Worm (Caenorhabditis elegans) whole organism, L4 larva: Measurements from ENCODE around the gene pqn-39.
A peak's percentile ranks its signal among the peaks of the same experiment; 100 is the strongest.

Experiments
- F10B5.3 ChIP-seq: sonication (generic microtip); optimal IDR thresholded peaks from 2 replicates; lab custom pipeline; 2016; ENCODE audit warnings: mild to moderate bottlenecking, missing genetic modification characterization, missing compliant biosample characterization
- T20F7.1 ChIP-seq: fragments of 200-800 bp; sonication (Bioruptor generic); optimal IDR thresholded peaks from 2 replicates; lab custom pipeline; 2018; ENCODE audit warnings: mild to moderate bottlenecking, missing genetic modification characterization, missing compliant biosample characterization
- Y105C5A.15 ChIP-seq: fragments of 200-800 bp; sonication (Bioruptor generic); IDR thresholded peaks from 2 replicates; pipeline ENCODE4 v1.3.6; 2022; ENCODE audit warnings: missing genetic modification characterization, missing compliant biosample characterization
- Y5F2A.4 ChIP-seq: fragments of 200-800 bp; sonication (Bioruptor generic); optimal IDR thresholded peaks from 2 replicates; lab custom pipeline; 2018; ENCODE audit warnings: mild to moderate bottlenecking, missing genetic modification characterization, missing compliant biosample characterization
- ZK546.5 ChIP-seq, 2 experiments: sonication (generic microtip); optimal IDR thresholded peaks; 2 replicates each; lab custom pipeline; 2017; ENCODE audit warnings: missing biosample characterization in 2 of 2, missing genetic modification characterization in 2 of 2
- ama-1 ChIP-seq: fragments of 150-350 bp; optimal IDR thresholded peaks from 2 replicates; lab custom pipeline; 2014; ENCODE audit warnings: inconsistent platforms, mixed read lengths
- ceh-20 ChIP-seq: fragments of 200-800 bp; sonication (Bioruptor generic); IDR thresholded peaks from 2 replicates; pipeline ENCODE4 v1.3.6; 2022; ENCODE audit warnings: missing genetic modification reagents, missing genetic modification characterization, missing compliant biosample characterization
- ceh-28 ChIP-seq: fragments of 150-350 bp; optimal IDR thresholded peaks from 2 replicates; lab custom pipeline; 2014; ENCODE audit warnings: missing biosample characterization, missing genetic modification reagents, missing genetic modification characterization
- ctbp-1 ChIP-seq: fragments of 200-800 bp; sonication (Bioruptor generic); IDR thresholded peaks from 2 replicates; pipeline ENCODE4 v1.3.6; 2022; ENCODE audit warnings: missing genetic modification reagents, missing genetic modification characterization, missing compliant biosample characterization
- daf-12 ChIP-seq: fragments of 150-350 bp; optimal IDR thresholded peaks from 2 replicates; lab custom pipeline; 2014; ENCODE audit warnings: missing biosample characterization, missing genetic modification reagents, missing genetic modification characterization
- daf-19 ChIP-seq: fragments of 200-800 bp; sonication (Bioruptor generic); conservative IDR thresholded peaks from 2 replicates; pipeline ENCODE4 v1.3.6; 2022; ENCODE audit warnings: missing genetic modification characterization, missing compliant biosample characterization
- daf-8 ChIP-seq: fragments of 200-800 bp; sonication (Bioruptor generic); IDR thresholded peaks from 2 replicates; pipeline ENCODE4 v1.3.6; 2022; ENCODE audit warnings: missing genetic modification characterization, missing compliant biosample characterization
- dmd-6 ChIP-seq: fragments of 200-800 bp; sonication (Bioruptor generic); IDR thresholded peaks from 2 replicates; pipeline ENCODE4 v1.3.6; 2022; ENCODE audit warnings: missing genetic modification reagents, missing genetic modification characterization, missing compliant biosample characterization
- duxl-1 ChIP-seq: sonication (generic microtip); optimal IDR thresholded peaks from 2 replicates; lab custom pipeline; 2016; ENCODE audit warnings: mild to moderate bottlenecking, missing genetic modification characterization, moderate library complexity, missing compliant biosample characterization; ENCODE audit not compliant: poor library complexity
- egl-43 ChIP-seq: fragments of 200-800 bp; sonication (Bioruptor generic); IDR thresholded peaks from 2 replicates; pipeline ENCODE4 v1.3.6; 2022; ENCODE audit warnings: missing genetic modification reagents, missing genetic modification characterization, missing compliant biosample characterization
- gei-8 ChIP-seq: fragments of 200-800 bp; sonication (Bioruptor generic); optimal IDR thresholded peaks from 2 replicates; lab custom pipeline; 2018; ENCODE audit warnings: mild to moderate bottlenecking, missing genetic modification characterization, missing compliant biosample characterization
- hmg-1.1 ChIP-seq: fragments of 200-800 bp; sonication (Bioruptor generic); IDR thresholded peaks from 2 replicates; pipeline ENCODE4 v1.3.6; 2022; ENCODE audit warnings: missing genetic modification reagents, missing genetic modification characterization, missing compliant biosample characterization
- lin-13 ChIP-seq: fragments of 150-350 bp; optimal IDR thresholded peaks from 2 replicates; lab custom pipeline; 2014; ENCODE audit warnings: missing biosample characterization, missing genetic modification reagents, missing genetic modification characterization
- mep-1 ChIP-seq: fragments of 150-350 bp; sonication (generic microtip); optimal IDR thresholded peaks from 3 replicates; lab custom pipeline; 2014; ENCODE audit warnings: missing biosample characterization, missing genetic modification characterization
- mxl-3 ChIP-seq: fragments of 200-800 bp; sonication (Bioruptor generic); optimal IDR thresholded peaks from 2 replicates; lab custom pipeline; 2018; ENCODE audit warnings: mild to moderate bottlenecking, missing genetic modification characterization, missing compliant biosample characterization
- nhr-6 ChIP-seq: fragments of 150-350 bp; optimal IDR thresholded peaks from 2 replicates; lab custom pipeline; 2014; ENCODE audit warnings: missing biosample characterization, missing genetic modification characterization
- pqm-1 ChIP-seq: sonication (generic microtip); optimal IDR thresholded peaks from 2 replicates; lab custom pipeline; 2017; ENCODE audit warnings: missing biosample characterization, missing genetic modification characterization
- sdz-12 ChIP-seq: fragments of 200-800 bp; sonication (Bioruptor generic); optimal IDR thresholded peaks from 2 replicates; lab custom pipeline; 2018; ENCODE audit warnings: mild to moderate bottlenecking, missing genetic modification characterization, missing compliant biosample characterization
- set-16 ChIP-seq: fragments of 200-800 bp; sonication (Bioruptor generic); IDR thresholded peaks from 2 replicates; pipeline ENCODE4 v1.3.6; 2022; ENCODE audit warnings: missing genetic modification reagents, missing genetic modification characterization, missing compliant biosample characterization
- tag-97 ChIP-seq: fragments of 200-800 bp; sonication (Bioruptor generic); IDR thresholded peaks from 2 replicates; pipeline ENCODE4 v1.3.6; 2022; ENCODE audit warnings: missing genetic modification characterization, missing compliant biosample characterization
- unc-130 ChIP-seq: sonication (generic microtip); optimal IDR thresholded peaks from 2 replicates; lab custom pipeline; 2016; ENCODE audit warnings: missing genetic modification reagents, missing genetic modification characterization, missing compliant biosample characterization
- vab-7 ChIP-seq: fragments of 200-800 bp; sonication (Bioruptor generic); IDR thresholded peaks from 2 replicates; pipeline ENCODE4 v1.3.6; 2022; ENCODE audit warnings: missing genetic modification reagents, missing genetic modification characterization, missing compliant biosample characterization
- zfp-2 ChIP-seq: sonication (generic microtip); optimal IDR thresholded peaks from 2 replicates; lab custom pipeline; 2016; ENCODE audit warnings: mild to moderate bottlenecking, missing genetic modification characterization, missing compliant biosample characterization
- zfp-3 ChIP-seq: fragments of 200-800 bp; sonication (Bioruptor generic); conservative IDR thresholded peaks from 2 replicates; pipeline ENCODE4 v1.3.6; 2022; ENCODE audit warnings: missing genetic modification reagents, missing genetic modification characterization, missing compliant biosample characterization
- zip-11 ChIP-seq: fragments of 200-800 bp; sonication (Bioruptor generic); IDR thresholded peaks from 2 replicates; pipeline ENCODE4 v1.3.6; 2022; ENCODE audit warnings: missing genetic modification characterization, missing compliant biosample characterization
- ztf-11 ChIP-seq: fragments of 150-350 bp; optimal IDR thresholded peaks from 2 replicates; lab custom pipeline; 2014; ENCODE audit warnings: missing biosample characterization, missing genetic modification characterization
- ztf-7 ChIP-seq: fragments of 150-350 bp; optimal IDR thresholded peaks from 2 replicates; lab custom pipeline; 2014; ENCODE audit warnings: missing biosample characterization, missing genetic modification characterization

The pqn-39 gene

ce11 chrX:13917121-13917755, 51.2 kb downstream of the pqn-39 start, which contains the start of gene ekl-5 (continued):
- TF ChIP-seq egl-43 (GFP tag; lab: Robert Waterston, UW) (no peak), daf-19 (GFP tag; lab: Robert Waterston, UW) (no peak), sdz-12 (GFP tag; lab: Kevin White, UChicago) (no peak), unc-130 (GFP tag; lab: Kevin White, UChicago) (no peak), T20F7.1 (GFP tag; lab: Kevin White, UChicago) (no peak), zfp-2 (tag; lab: Kevin White, UChicago) (no peak), mep-1 (peak; percentile 63), zfp-3 (GFP tag; lab: Robert Waterston, UW) (no peak), ceh-28 (tag; lab: Kevin White, UChicago) (peak; percentile 48), ama-1 (lab: Kevin White, UChicago) (no peak), lin-13 (GFP tag; lab: Kevin White, UChicago) (no peak), Y5F2A.4 (GFP tag; lab: Kevin White, UChicago) (no peak), ctbp-1 (GFP tag; lab: Robert Waterston, UW) (no peak), duxl-1 (tag; lab: Kevin White, UChicago) (peak; percentile 27), ztf-11 (tag; lab: Kevin White, UChicago) (no peak), daf-12 (no peak), zip-11 (GFP tag; lab: Robert Waterston, UW) (no peak), ztf-7 (tag; lab: Kevin White, UChicago) (no peak), tag-97 (GFP tag; lab: Robert Waterston, UW) (no peak), ceh-20 (GFP tag; lab: Robert Waterston, UW) (no peak), nhr-6 (tag; lab: Kevin White, UChicago) (peak; percentile 73), dmd-6 (GFP tag; lab: Robert Waterston, UW) (peak; percentile 54), hmg-1.1 (peak; percentile 82), set-16 (GFP tag; lab: Robert Waterston, UW) (no peak), gei-8 (GFP tag; lab: Kevin White, UChicago) (no peak), mxl-3 (GFP tag; lab: Kevin White, UChicago) (peak; percentile 25), pqm-1 (tag; lab: Kevin White, UChicago) (peak; percentile 23), ZK546.5 (tag; optimal IDR thresholded peaks at IDR 0.05; lab: Kevin White, UChicago) (no peak), daf-8 (GFP tag; lab: Robert Waterston, UW) (no peak), F10B5.3 (tag; lab: Kevin White, UChicago) (no peak), vab-7 (no peak), Y105C5A.15 (no peak)
